Fruit fly (Drosophila melanogaster): ENCODE measurements around the gene Kpc1.

- TF ChIP-seq woc (GFP tag; optimal IDR thresholded peaks at IDR 0.05): no peak
- no peak for TF ChIP-seq Dfd (GFP tag; optimal IDR thresholded peaks at IDR 0.05)
Measured at dm6 chr3R:15243452-15243851, 47.4 kb upstream of the Kpc1 start.

Data from whole organism, wandering third instar larva.